Worm (Caenorhabditis elegans): ENCODE measurements around the gene fipr-20.

- TF ChIP-seq lin-35 (GFP tag; optimal IDR thresholded peaks at IDR 0.05), result no peak
- TF ChIP-seq ama-1 (optimal IDR thresholded peaks at IDR 0.05), result no peak
- TF ChIP-seq ama-1 (GFP tag; optimal IDR thresholded peaks at IDR 0.05), result no peak
- no peak for TF ChIP-seq T07F8.4 (tag; optimal IDR thresholded peaks at IDR 0.05)
- TF ChIP-seq F23B12.7 (tag; optimal IDR thresholded peaks at IDR 0.05; ENCODE audit: insufficient read depth), result no peak
Measured at ce11 chrIII:7497782-7498266, 35.6 kb upstream of the fipr-20 start, which contains the start of gene cgh-1.

Measured in whole organism, young adult.